Worm (Caenorhabditis elegans) whole organism, midembryonic: ENCODE measurements around the gene fbl-1.

Source experiments
- cog-1 ChIP-seq: sonication (generic microtip); optimal IDR thresholded peaks from 2 replicates; lab custom pipeline; 2016; ENCODE audit warnings: missing genetic modification characterization, missing compliant biosample characterization
- klf-2 ChIP-seq: fragments of 200-800 bp; sonication (Bioruptor generic); conservative IDR thresholded peaks from 2 replicates; pipeline ENCODE4 v1.3.6; 2022; ENCODE audit warnings: missing genetic modification reagents, missing genetic modification characterization, missing compliant biosample characterization

DNA sequence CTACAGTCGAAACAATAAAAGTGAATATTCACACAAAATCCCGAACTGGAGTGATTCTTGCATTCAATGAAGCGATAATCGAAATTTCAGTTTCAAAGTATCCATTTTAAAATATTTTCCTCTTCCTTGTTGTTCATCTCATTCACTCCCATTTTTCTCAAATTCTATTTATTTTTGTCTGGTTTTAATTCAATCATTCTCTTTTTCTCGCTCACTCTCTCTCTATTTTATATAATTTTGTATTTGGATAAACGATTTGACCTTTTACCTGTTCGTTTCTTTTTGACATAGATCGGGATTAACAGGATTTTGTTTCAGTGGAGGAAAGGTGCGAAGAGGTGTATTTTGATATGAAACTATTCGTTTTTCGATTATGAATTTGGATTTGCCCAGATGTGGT is 5.4 kb downstream of the fbl-1 start, which contains the start of gene T05A1.5:
- TF ChIP-seq cog-1 (tag; lab: Kevin White, UChicago), result no peak
- TF ChIP-seq klf-2 (GFP tag; lab: Robert Waterston, UW), result no peak
